Worm (Caenorhabditis elegans) whole organism, young adult: ENCODE data around the gene msi-1.

ENCODE experiments used
- F10E7.11 ChIP-seq: sonication (generic microtip); optimal IDR thresholded peaks from 2 replicates; lab custom pipeline; 2017; ENCODE audit warnings: mild to moderate bottlenecking, missing genetic modification characterization, moderate library complexity, missing compliant biosample characterization
- F22D6.2 ChIP-seq: sonication (generic microtip); optimal IDR thresholded peaks from 2 replicates; lab custom pipeline; 2016; ENCODE audit warnings: mild to moderate bottlenecking, missing genetic modification characterization, missing compliant biosample characterization
- F52B5.7 ChIP-seq: sonication (generic microtip); optimal IDR thresholded peaks from 2 replicates; lab custom pipeline; 2016; ENCODE audit warnings: mild to moderate bottlenecking, missing genetic modification characterization, missing compliant biosample characterization
- F57A8.1 ChIP-seq: fragments of 200-800 bp; sonication (Bioruptor generic); optimal IDR thresholded peaks from 2 replicates; lab custom pipeline; 2018; ENCODE audit warnings: mild to moderate bottlenecking, missing genetic modification characterization, moderate library complexity, missing compliant biosample characterization
- F57C9.4 ChIP-seq: sonication (generic microtip); optimal IDR thresholded peaks from 2 replicates; lab custom pipeline; 2017; ENCODE audit warnings: mild to moderate bottlenecking, missing genetic modification characterization, missing compliant biosample characterization
- Y67H2A.10 ChIP-seq: fragments of 200-800 bp; sonication (Bioruptor generic); conservative IDR thresholded peaks from 2 replicates; pipeline ENCODE4 v1.3.6; 2022; ENCODE audit warnings: missing genetic modification reagents, missing genetic modification characterization, missing compliant biosample characterization
- aptf-2 ChIP-seq: fragments of 200-800 bp; sonication (Bioruptor generic); conservative IDR thresholded peaks from 2 replicates; pipeline ENCODE4 v1.3.6; 2022; ENCODE audit warnings: missing genetic modification reagents, missing genetic modification characterization, missing compliant biosample characterization
- athp-1 ChIP-seq: sonication (generic microtip); optimal IDR thresholded peaks from 2 replicates; lab custom pipeline; 2017; ENCODE audit warnings: mild to moderate bottlenecking, missing genetic modification characterization, missing compliant biosample characterization
- attf-5 ChIP-seq: fragments of 200-800 bp; sonication (Bioruptor generic); optimal IDR thresholded peaks from 2 replicates; lab custom pipeline; 2018; ENCODE audit warnings: mild to moderate bottlenecking, missing genetic modification characterization, missing compliant biosample characterization
- ccch-3 ChIP-seq: fragments of 200-800 bp; sonication (Bioruptor generic); optimal IDR thresholded peaks from 2 replicates; lab custom pipeline; 2018; ENCODE audit warnings: mild to moderate bottlenecking, missing genetic modification characterization, missing compliant biosample characterization
- cebp-1 ChIP-seq, 2 experiments: fragments of 200-800 bp in 1 of 2; sonication (Bioruptor generic) in 1 of 2; sonication (generic microtip) in 1 of 2; IDR thresholded peaks in 1 of 2; optimal IDR thresholded peaks in 1 of 2; 2 replicates each; pipeline versions ENCODE4 v1.3.6 to Lab custom; 2017 to 2022; ENCODE audit warnings: missing compliant biosample characterization in 2 of 2, missing genetic modification characterization in 2 of 2, mild to moderate bottlenecking in 1 of 2, missing genetic modification reagents in 1 of 2, moderate library complexity in 1 of 2
- ceh-79 ChIP-seq: sonication (generic microtip); optimal IDR thresholded peaks from 2 replicates; lab custom pipeline; 2017; ENCODE audit warnings: mild to moderate bottlenecking, missing genetic modification characterization, missing compliant biosample characterization
- egl-18 ChIP-seq: fragments of 200-800 bp; sonication (Bioruptor generic); IDR thresholded peaks from 2 replicates; pipeline ENCODE4 v1.3.6; 2022; ENCODE audit warnings: missing genetic modification reagents, missing genetic modification characterization, missing compliant biosample characterization
- egrh-3 ChIP-seq: fragments of 200-800 bp; sonication (Bioruptor generic); IDR thresholded peaks from 2 replicates; pipeline ENCODE4 v1.3.6; 2022; ENCODE audit warnings: missing genetic modification reagents, missing genetic modification characterization, missing compliant biosample characterization
- ets-4 ChIP-seq: fragments of 200-800 bp; sonication (Bioruptor generic); optimal IDR thresholded peaks from 2 replicates; lab custom pipeline; 2018; ENCODE audit warnings: mild to moderate bottlenecking, missing genetic modification characterization, missing compliant biosample characterization
- fkh-3 ChIP-seq: sonication (generic microtip); optimal IDR thresholded peaks from 2 replicates; lab custom pipeline; 2016; ENCODE audit warnings: mild to moderate bottlenecking, missing genetic modification characterization, missing compliant biosample characterization
- him-1 ChIP-seq: sonication (generic microtip); optimal IDR thresholded peaks from 2 replicates; lab custom pipeline; 2016; ENCODE audit warnings: missing genotype, missing genetic modification reagents, missing genetic modification characterization, missing compliant biosample characterization
- hmg-20 ChIP-seq: fragments of 200-800 bp; sonication (Bioruptor generic); IDR thresholded peaks from 2 replicates; pipeline ENCODE4 v1.3.6; 2022; ENCODE audit warnings: missing genetic modification reagents, missing genetic modification characterization, missing compliant biosample characterization
- lin-26 ChIP-seq: fragments of 200-800 bp; sonication (Bioruptor generic); IDR thresholded peaks from 2 replicates; pipeline ENCODE4 v1.3.6; 2022; ENCODE audit warnings: missing genetic modification reagents, missing genetic modification characterization, missing compliant biosample characterization
- lin-54 ChIP-seq: fragments of 200-800 bp; sonication (Bioruptor generic); optimal IDR thresholded peaks from 2 replicates; lab custom pipeline; 2018; ENCODE audit warnings: mild to moderate bottlenecking, missing genetic modification characterization, missing compliant biosample characterization
- lsy-27 ChIP-seq: sonication (generic microtip); optimal IDR thresholded peaks from 2 replicates; lab custom pipeline; 2017; ENCODE audit warnings: missing genetic modification characterization, mild to moderate bottlenecking, missing compliant biosample characterization, antibody characterized with exemption, missing genotype, borderline replicate concordance; ENCODE audit not compliant: insufficient read depth
- madf-10 ChIP-seq: sonication (generic microtip); optimal IDR thresholded peaks from 2 replicates; lab custom pipeline; 2016; ENCODE audit warnings: mild to moderate bottlenecking, missing genetic modification characterization, missing compliant biosample characterization
- madf-8 ChIP-seq: fragments of 200-800 bp; sonication (Bioruptor generic); conservative IDR thresholded peaks from 2 replicates; pipeline ENCODE4 v1.3.6; 2022; ENCODE audit warnings: missing genetic modification reagents, missing genetic modification characterization, missing compliant biosample characterization
- nfya-1 ChIP-seq: sonication (generic microtip); optimal IDR thresholded peaks from 2 replicates; lab custom pipeline; 2017; ENCODE audit warnings: antibody characterized with exemption, missing compliant biosample characterization, missing genetic modification characterization, borderline replicate concordance; ENCODE audit not compliant: insufficient read depth
- nhr-120 ChIP-seq: fragments of 200-800 bp; sonication (Bioruptor generic); IDR thresholded peaks from 2 replicates; pipeline ENCODE4 v1.3.6; 2022; ENCODE audit warnings: missing genetic modification characterization, missing compliant biosample characterization
- nhr-80 ChIP-seq: sonication (generic microtip); optimal IDR thresholded peaks from 2 replicates; lab custom pipeline; 2016; ENCODE audit warnings: missing genetic modification characterization, missing compliant biosample characterization
- pha-4 ChIP-seq: fragments of 150-350 bp; sonication (generic microtip); optimal IDR thresholded peaks from 2 replicates; lab custom pipeline; 2014; ENCODE audit warnings: missing biosample characterization, missing genetic modification reagents, missing genetic modification characterization
- repo-1 ChIP-seq: sonication (generic microtip); optimal IDR thresholded peaks from 2 replicates; lab custom pipeline; 2017; ENCODE audit warnings: mild to moderate bottlenecking, missing genetic modification characterization, missing compliant biosample characterization
- sea-2 ChIP-seq: fragments of 200-800 bp; sonication (Bioruptor generic); IDR thresholded peaks from 2 replicates; pipeline ENCODE4 v1.3.6; 2022; ENCODE audit warnings: missing genetic modification characterization, missing compliant biosample characterization
- snpc-1.3 ChIP-seq: sonication (generic microtip); optimal IDR thresholded peaks from 2 replicates; lab custom pipeline; 2017; ENCODE audit warnings: missing genetic modification characterization, mild to moderate bottlenecking, missing compliant biosample characterization, antibody characterized with exemption, moderate library complexity, missing genotype, missing genetic modification reagents; ENCODE audit not compliant: insufficient read depth
- snpc-4 ChIP-seq, 5 experiments: fragments of 150-350 bp in 1 of 5; sonication (generic microtip) in 4 of 5; optimal IDR thresholded peaks; 2 replicates each; lab custom pipeline; 2014 to 2018; ENCODE audit warnings: missing genetic modification characterization in 5 of 5, missing biosample characterization in 3 of 5, antibody characterized with exemption in 2 of 5, mild to moderate bottlenecking in 2 of 5, missing compliant biosample characterization in 2 of 5, missing genotype in 2 of 5, moderate library complexity in 2 of 5, missing genetic modification reagents in 1 of 5
- somi-1 ChIP-seq: fragments of 200-800 bp; sonication (Bioruptor generic); optimal IDR thresholded peaks from 2 replicates; lab custom pipeline; 2018; ENCODE audit warnings: mild to moderate bottlenecking, missing genetic modification characterization, missing compliant biosample characterization
- sptf-2 ChIP-seq: fragments of 200-800 bp; sonication (Bioruptor generic); optimal IDR thresholded peaks from 2 replicates; lab custom pipeline; 2018; ENCODE audit warnings: mild to moderate bottlenecking, missing genetic modification characterization, missing compliant biosample characterization
- tbp1 ChIP-seq: fragments of 200-800 bp; sonication (Bioruptor generic); optimal IDR thresholded peaks from 2 replicates; lab custom pipeline; 2018; ENCODE audit warnings: mild to moderate bottlenecking, missing genetic modification characterization, missing compliant biosample characterization
- tlf-1 ChIP-seq: fragments of 200-800 bp; sonication (Bioruptor generic); optimal IDR thresholded peaks from 2 replicates; lab custom pipeline; 2018; ENCODE audit warnings: mild to moderate bottlenecking, missing genetic modification characterization, missing compliant biosample characterization
- xnd-1 ChIP-seq: sonication (generic microtip); optimal IDR thresholded peaks from 2 replicates; lab custom pipeline; 2016; ENCODE audit warnings: missing genotype, missing genetic modification reagents, missing genetic modification characterization, missing compliant biosample characterization
- ztf-18 ChIP-seq: sonication (generic microtip); optimal IDR thresholded peaks from 2 replicates; lab custom pipeline; 2016; ENCODE audit warnings: missing genotype, mild to moderate bottlenecking, missing genetic modification characterization, missing compliant biosample characterization
- ztf-25 ChIP-seq: fragments of 200-800 bp; sonication (Bioruptor generic); IDR thresholded peaks from 2 replicates; pipeline ENCODE4 v1.3.6; 2022; ENCODE audit warnings: missing genetic modification reagents, missing genetic modification characterization, missing compliant biosample characterization

msi-1 gene

DNA sequence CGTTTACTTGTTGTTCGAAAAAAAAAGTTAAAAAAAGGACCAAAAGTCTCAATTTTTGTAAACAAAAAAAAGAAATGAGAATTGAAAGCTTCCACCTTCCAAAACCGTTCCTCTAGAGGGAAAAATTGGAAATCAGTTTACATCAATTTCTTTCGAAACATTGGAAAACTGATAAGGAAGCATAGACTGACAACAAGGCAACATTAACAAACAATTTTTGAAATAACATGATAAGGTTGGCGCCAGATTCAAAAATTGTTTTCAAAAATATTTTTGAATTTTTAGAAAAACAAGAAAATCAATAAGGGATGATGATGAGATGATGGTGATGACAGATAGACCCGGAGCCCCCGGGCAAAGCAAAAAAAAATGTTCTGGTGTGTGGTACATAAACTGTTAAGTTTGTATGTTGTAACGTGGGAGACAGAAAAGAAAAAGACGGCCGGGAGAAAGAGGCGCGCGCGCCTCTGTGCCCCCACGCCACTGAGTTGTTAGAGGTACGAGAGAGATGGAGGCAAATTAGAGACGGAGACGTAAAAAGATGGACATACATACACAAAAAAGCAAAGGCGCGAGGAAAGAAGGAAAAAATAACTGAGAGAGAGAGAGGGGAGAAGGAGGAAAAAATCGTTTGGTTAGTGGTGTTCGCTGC is 3.9 kb upstream of the msi-1 start (continued):
- TF ChIP-seq snpc-4 (GFP tag; optimal IDR thresholded peaks at IDR 0.05; lab: Kevin White, UChicago) (no peak), snpc-4 (tag; optimal IDR thresholded peaks at IDR 0.05; lab: Kevin White, UChicago) (peak in 3 of 4 experiments; percentile 13 to 31 (median 21)), ztf-18 (tag; lab: Kevin White, UChicago) (peak; percentile 3), madf-10 (tag; lab: Kevin White, UChicago) (peak; percentile 36), lin-26 (0 out of 2 replicates have a peak, but pooled peaks have one; percentile 19), nhr-80 (peak; percentile 70), repo-1 (tag; lab: Kevin White, UChicago) (peak; percentile 57)

DNA sequence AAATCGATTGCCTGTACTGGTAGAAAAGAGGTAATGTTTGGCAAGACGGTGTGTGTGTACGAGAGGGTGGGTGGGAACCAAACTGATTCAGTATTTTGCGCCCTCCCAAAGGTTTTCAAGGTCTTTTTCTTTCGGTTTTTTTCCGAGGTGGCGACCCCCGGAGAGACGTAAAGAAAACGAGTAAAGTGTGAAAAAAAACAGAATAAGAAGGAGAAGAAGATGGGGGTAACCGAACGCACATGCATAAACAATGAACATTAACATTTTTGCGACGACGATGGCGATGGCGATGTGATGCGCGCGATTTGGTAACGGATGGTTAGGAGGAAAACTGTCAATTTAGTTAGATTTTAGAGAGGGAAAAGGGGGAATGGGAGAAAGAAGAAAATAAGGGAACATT is 2.2 kb upstream of the msi-1 start:
- no peak for TF ChIP-seq fkh-3 (tag; lab: Kevin White, UChicago)
- TF ChIP-seq F57A8.1 (GFP tag; lab: Kevin White, UChicago), result no peak
- no peak for TF ChIP-seq lsy-27
- no peak for TF ChIP-seq ets-4 (GFP tag; lab: Kevin White, UChicago)
- no peak for TF ChIP-seq xnd-1 (tag; lab: Kevin White, UChicago)
- TF ChIP-seq ccch-3 (GFP tag; lab: Kevin White, UChicago), result no peak
- TF ChIP-seq sptf-2 (GFP tag; lab: Kevin White, UChicago), result no peak
- TF ChIP-seq F22D6.2 (tag; lab: Kevin White, UChicago), result no peak
- no peak for TF ChIP-seq sea-2 (GFP tag; lab: Robert Waterston, UW)
- TF ChIP-seq egrh-3, result no peak
- TF ChIP-seq athp-1, result no peak
- no peak for TF ChIP-seq ceh-79 (tag; lab: Kevin White, UChicago)
- no peak for TF ChIP-seq ztf-25
- TF ChIP-seq tlf-1 (GFP tag; lab: Kevin White, UChicago), result no peak
- no peak for TF ChIP-seq somi-1 (GFP tag; lab: Kevin White, UChicago)
- no peak for TF ChIP-seq Y67H2A.10
- TF ChIP-seq hmg-20 (GFP tag; lab: Robert Waterston, UW), result no peak
- no peak for TF ChIP-seq nhr-120 (GFP tag; lab: Robert Waterston, UW)

DNA sequence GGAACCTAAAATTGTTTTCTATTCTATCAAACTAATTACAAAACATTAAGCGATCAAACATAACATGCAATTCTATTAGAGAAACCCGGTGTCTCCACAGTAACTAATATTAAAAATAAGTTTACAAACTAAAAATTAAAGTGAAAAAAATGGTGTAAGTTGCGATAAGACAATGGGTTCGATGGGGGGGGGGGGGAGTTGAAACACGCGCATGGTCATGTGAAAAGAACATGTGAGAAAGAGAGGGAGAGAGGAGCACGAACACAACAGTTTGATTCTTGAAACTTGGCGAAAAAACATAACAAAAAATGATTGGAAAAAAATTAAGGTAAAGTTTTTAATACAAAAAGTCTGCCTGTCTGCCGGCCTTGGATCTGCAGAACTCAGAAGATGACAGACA is 801 bp upstream of the msi-1 start:
- TF ChIP-seq nhr-80 (peak; percentile 10), madf-8 (GFP tag; lab: Robert Waterston, UW) (no peak), aptf-2 (GFP tag; lab: Robert Waterston, UW) (no peak), Y67H2A.10 (no peak), F52B5.7 (tag; lab: Kevin White, UChicago) (no peak), F10E7.11 (no peak), pha-4 (tag; lab: Kevin White, UChicago) (no peak), him-1 (tag; lab: Kevin White, UChicago) (no peak), tbp1 (GFP tag; lab: Kevin White, UChicago) (no peak), ceh-79 (tag; lab: Kevin White, UChicago) (no peak), nfya-1 (tag; lab: Kevin White, UChicago) (no peak), attf-5 (GFP tag; lab: Kevin White, UChicago) (peak; percentile 26), snpc-1.3 (tag; lab: Kevin White, UChicago) (no peak), egrh-3 (peak; percentile 58; the same call in 1 of the 2 replicates), F57C9.4 (no peak), lin-54 (no peak), cebp-1 (GFP tag; IDR thresholded peaks at IDR 0.05; lab: Robert Waterston, UW) (no peak), cebp-1 (tag; optimal IDR thresholded peaks at IDR 0.05; lab: Kevin White, UChicago) (peak; percentile 45), egl-18 (no peak)
